Worm (Caenorhabditis elegans) whole organism, L4/young adult: ENCODE measurements around the gene F39F10.3.

ENCODE experiments used
- W03F9.2 ChIP-seq: fragments of 150-350 bp; optimal IDR thresholded peaks from 2 replicates; lab custom pipeline; 2014; ENCODE audit warnings: missing biosample characterization, missing genetic modification characterization
- him-1 ChIP-seq: sonication (generic microtip); optimal IDR thresholded peaks from 2 replicates; lab custom pipeline; 2016; ENCODE audit warnings: missing genotype, missing genetic modification reagents, missing genetic modification characterization, missing compliant biosample characterization

- TF ChIP-seq W03F9.2 (tag; lab: Kevin White, UChicago): no peak
- TF ChIP-seq him-1 (tag; lab: Kevin White, UChicago): no peak
These were observed 31.9 kb downstream of the F39F10.3 start, which contains the start of gene C30E1.4 for ce11 chrX:16923636-16924035.
